Worm (Caenorhabditis elegans) whole organism, mixed stage, embryonic: ENCODE measurements around the gene C43H6.12.

Experiments
- lin-13 ChIP-seq: fragments of 150-350 bp; optimal IDR thresholded peaks from 2 replicates; lab custom pipeline; 2014; ENCODE audit warnings: missing biosample characterization, missing genetic modification characterization
- mls-2 ChIP-seq: sonication (generic microtip); optimal IDR thresholded peaks from 2 replicates; lab custom pipeline; 2016; ENCODE audit warnings: mild to moderate bottlenecking, missing genetic modification characterization, moderate library complexity, missing compliant biosample characterization
- nhr-12 ChIP-seq: fragments of 150-350 bp; optimal IDR thresholded peaks from 2 replicates; lab custom pipeline; 2014; ENCODE audit warnings: missing biosample characterization, missing genetic modification characterization
- nhr-28 ChIP-seq: fragments of 150-350 bp; optimal IDR thresholded peaks from 2 replicates; lab custom pipeline; 2014; ENCODE audit warnings: missing biosample characterization, missing genetic modification characterization
- pha-4 ChIP-seq: fragments of 150-350 bp; optimal IDR thresholded peaks from 2 replicates; lab custom pipeline; 2018; ENCODE audit warnings: missing biosample characterization, missing genetic modification reagents, missing genetic modification characterization
- snpc-4 ChIP-seq: fragments of 150-350 bp; optimal IDR thresholded peaks from 2 replicates; lab custom pipeline; 2014; ENCODE audit warnings: missing biosample characterization, missing genetic modification characterization
- ztf-11 ChIP-seq: fragments of 150-350 bp; optimal IDR thresholded peaks from 2 replicates; lab custom pipeline; 2014; ENCODE audit warnings: missing biosample characterization, missing genetic modification characterization

ce11 chrX:2409243-2409741 is at the start of gene C43H6.12, which contains the start of gene trpp-12:
- no peak for TF ChIP-seq pha-4 (tag; lab: Kevin White, UChicago)
- no peak for TF ChIP-seq nhr-28 (tag; lab: Kevin White, UChicago)
- no peak for TF ChIP-seq lin-13 (tag; lab: Kevin White, UChicago)
- TF ChIP-seq nhr-12 (tag; lab: Kevin White, UChicago): no peak
- no peak for TF ChIP-seq snpc-4 (tag; lab: Kevin White, UChicago)
- no peak for TF ChIP-seq mls-2
- TF ChIP-seq ztf-11 (tag; lab: Kevin White, UChicago): no peak
